Worm (Caenorhabditis elegans): Measurements from ENCODE around the gene sra-11.

DNA sequence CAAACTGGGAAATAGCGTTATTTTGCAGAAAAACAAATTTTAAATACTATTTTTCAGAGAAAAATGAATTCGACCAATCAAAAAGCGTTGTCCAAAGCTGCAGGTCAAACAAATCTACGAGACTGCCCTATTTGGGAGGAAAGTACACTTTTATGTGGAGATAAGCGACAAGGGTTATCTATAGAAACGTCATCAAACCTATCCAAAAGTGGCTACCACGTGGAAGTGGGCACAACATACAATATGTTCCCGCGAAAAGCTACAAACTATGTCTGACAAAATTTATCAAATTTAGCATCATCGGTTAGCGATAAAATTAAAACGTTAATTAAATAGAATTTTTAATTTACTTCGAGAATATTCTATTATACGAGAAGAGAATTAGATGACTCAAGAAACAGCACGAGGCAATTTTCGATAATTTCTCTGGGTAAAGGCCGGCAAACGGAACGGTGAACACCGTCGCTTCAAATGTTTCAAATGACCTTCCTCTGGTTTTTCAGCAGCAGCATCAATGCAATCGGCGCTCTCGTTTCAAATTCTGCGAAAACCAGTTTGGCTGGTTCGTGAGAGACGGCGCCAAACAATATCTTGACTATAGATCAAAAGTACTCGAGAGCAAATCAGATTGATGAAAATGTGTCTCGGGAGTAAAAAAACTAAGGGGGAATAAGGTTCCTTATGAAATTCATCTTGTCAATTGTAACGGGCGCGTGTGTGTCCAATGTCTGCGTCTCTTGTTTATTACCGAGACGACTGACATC lies 48.2 kb downstream of the sra-11 start:
- no peak for TF ChIP-seq nhr-11 (tag; optimal IDR thresholded peaks at IDR 0.05)
- no peak for TF ChIP-seq tbx-2 (tag; optimal IDR thresholded peaks at IDR 0.05)
- no peak for TF ChIP-seq nhr-237 (tag; optimal IDR thresholded peaks at IDR 0.05)
- TF ChIP-seq unc-62 (GFP tag; optimal IDR thresholded peaks at IDR 0.05): no peak
- TF ChIP-seq ama-1 (optimal IDR thresholded peaks at IDR 0.05): no peak
- no peak for TF ChIP-seq ztf-11 (tag; optimal IDR thresholded peaks at IDR 0.05)
- TF ChIP-seq ceh-88 (GFP tag; IDR thresholded peaks at IDR 0.05): no peak
- TF ChIP-seq nhr-28 (tag; optimal IDR thresholded peaks at IDR 0.05): no peak
- TF ChIP-seq lin-14 (GFP tag; optimal IDR thresholded peaks at IDR 0.05): peak; percentile 34
- no peak for TF ChIP-seq nhr-77 (tag; optimal IDR thresholded peaks at IDR 0.05)
- no peak for TF ChIP-seq aha-1 (tag; optimal IDR thresholded peaks at IDR 0.05)
- no peak for TF ChIP-seq elt-3 (tag; optimal IDR thresholded peaks at IDR 0.05)
- no peak for TF ChIP-seq pax-3 (tag; optimal IDR thresholded peaks at IDR 0.05)
- TF ChIP-seq sptf-1 (tag; optimal IDR thresholded peaks at IDR 0.05): no peak

Measured in whole organism, L1 larva.